Fruit fly (Drosophila melanogaster) whole organism, embryonic: ENCODE measurements around the gene CG31321.
A peak's percentile ranks its signal among the peaks of the same experiment; 100 is the strongest.

ENCODE experiments used
- CG11398 ChIP-seq: fragments of 200-800 bp; sonication (Bioruptor generic); optimal IDR thresholded peaks from 2 replicates; lab custom pipeline; 2016; ENCODE audit warnings: missing biosample characterization, missing genetic modification characterization
- CG11560 ChIP-seq: fragments of 200-800 bp; sonication (Bioruptor generic); IDR thresholded peaks from 3 replicates; pipeline ENCODE4 v1.3.6; 2022; ENCODE audit warnings: missing biosample characterization, missing genetic modification characterization
- CG12155 ChIP-seq: fragments of 200-800 bp; sonication (Bioruptor generic); optimal IDR thresholded peaks from 3 replicates; lab custom pipeline; 2016; ENCODE audit warnings: missing biosample characterization, missing genetic modification characterization
- CG13624 ChIP-seq: fragments of 200-800 bp; sonication (Bioruptor generic); optimal IDR thresholded peaks from 2 replicates; lab custom pipeline; 2016; ENCODE audit warnings: missing biosample characterization, missing genetic modification characterization
- CG1832 ChIP-seq: fragments of 200-800 bp; sonication (Bioruptor generic); optimal IDR thresholded peaks from 2 replicates; lab custom pipeline; 2017; ENCODE audit warnings: missing biosample characterization, mild to moderate bottlenecking, missing genetic modification characterization, inconsistent platforms
- CG3065 ChIP-seq: fragments of 200-800 bp; sonication (Bioruptor generic); optimal IDR thresholded peaks from 2 replicates; lab custom pipeline; 2016; ENCODE audit warnings: missing biosample characterization, missing genetic modification characterization
- CG31441 ChIP-seq: fragments of 200-800 bp; sonication (Bioruptor generic); IDR thresholded peaks from 2 replicates; pipeline ENCODE4 v1.3.6; 2022; ENCODE audit warnings: missing biosample characterization, missing genetic modification characterization
- CG3995 ChIP-seq: fragments of 200-800 bp; sonication (Bioruptor generic); optimal IDR thresholded peaks from 3 replicates; lab custom pipeline; 2016; ENCODE audit warnings: missing biosample characterization, missing genetic modification characterization
- CG4404 ChIP-seq: fragments of 200-800 bp; sonication (Bioruptor generic); IDR thresholded peaks from 2 replicates; pipeline ENCODE4 v1.3.6; 2022; ENCODE audit warnings: missing biosample characterization, missing genetic modification characterization
- CG5180 ChIP-seq: fragments of 200-800 bp; sonication (Bioruptor generic); optimal IDR thresholded peaks from 3 replicates; lab custom pipeline; 2017; ENCODE audit warnings: missing biosample characterization, missing genetic modification characterization, mild to moderate bottlenecking, moderate library complexity, missing genetic modification reagents
- CG7963 ChIP-seq: fragments of 200-800 bp; sonication (Bioruptor generic); IDR thresholded peaks from 3 replicates; pipeline ENCODE4 v1.3.6; 2022; ENCODE audit warnings: missing biosample characterization, missing genetic modification characterization; ENCODE audit not compliant: partially characterized antibody
- CG8478 ChIP-seq: fragments of >200 bp; optimal IDR thresholded peaks from 2 replicates; lab custom pipeline; 2018
- CG9797 ChIP-seq: fragments of 200-800 bp; sonication (Bioruptor generic); optimal IDR thresholded peaks from 3 replicates; lab custom pipeline; 2018; ENCODE audit warnings: missing biosample characterization, mild to moderate bottlenecking, missing genetic modification characterization
- Dfd ChIP-seq, 2 experiments: fragments of >200 bp; optimal IDR thresholded peaks; 2 replicates each; lab custom pipeline; 2017; ENCODE audit warnings: missing biosample characterization in 2 of 2, missing genetic modification characterization in 2 of 2
- Doc3 ChIP-seq: fragments of 200-800 bp; sonication (Bioruptor generic); IDR thresholded peaks from 3 replicates; pipeline ENCODE4 v1.3.6; 2022; ENCODE audit warnings: missing biosample characterization, missing genetic modification characterization; ENCODE audit not compliant: partially characterized antibody
- E2f1 ChIP-seq: fragments of 200-800 bp; sonication (Bioruptor generic); IDR thresholded peaks from 2 replicates; pipeline ENCODE4 v1.3.6; 2022; ENCODE audit warnings: missing biosample characterization, missing genetic modification characterization
- Ets65A ChIP-seq: fragments of 200-800 bp; sonication (Bioruptor generic); peaks from one replicate; lab custom pipeline; 2016; ENCODE audit warnings: missing biosample characterization, missing genetic modification characterization
- GATAe ChIP-seq: fragments of 200-800 bp; sonication (Bioruptor generic); conservative IDR thresholded peaks from 2 replicates; pipeline ENCODE4 v1.3.6; 2022; ENCODE audit warnings: missing biosample characterization, missing genetic modification characterization
- H2.0 ChIP-seq: fragments of 200-800 bp; sonication (Bioruptor generic); IDR thresholded peaks from 2 replicates; pipeline ENCODE4 v1.3.6; 2022; ENCODE audit warnings: missing biosample characterization, missing genetic modification characterization
- HHEX ChIP-seq: fragments of 200-800 bp; sonication (Bioruptor generic); optimal IDR thresholded peaks from 3 replicates; lab custom pipeline; 2017; ENCODE audit warnings: missing biosample characterization, mild to moderate bottlenecking, missing genetic modification characterization, missing genetic modification reagents
- Hey ChIP-seq: fragments of 200-800 bp; sonication (Bioruptor generic); optimal IDR thresholded peaks from 3 replicates; lab custom pipeline; 2018; ENCODE audit warnings: missing biosample characterization, mild to moderate bottlenecking, missing genetic modification characterization
- Hmx ChIP-seq: fragments of 200-800 bp; sonication (Bioruptor generic); optimal IDR thresholded peaks from 2 replicates; lab custom pipeline; 2016; ENCODE audit warnings: missing biosample characterization, missing genetic modification characterization
- Hr3 ChIP-seq: fragments of 200-800 bp; sonication (Bioruptor generic); optimal IDR thresholded peaks from 3 replicates; lab custom pipeline; 2016; ENCODE audit warnings: missing biosample characterization, missing genetic modification characterization
- Hr78 ChIP-seq, 2 experiments: fragments of 200-800 bp in 1 of 2; fragments of >200 bp in 1 of 2; sonication (Bioruptor generic) in 1 of 2; optimal IDR thresholded peaks; 2 replicates each; lab custom pipeline; 2017 to 2019; ENCODE audit warnings: missing biosample characterization in 2 of 2, missing genetic modification characterization in 2 of 2, mild to moderate bottlenecking in 1 of 2, moderate library complexity in 1 of 2
- Hsf ChIP-seq: fragments of 200-800 bp; sonication (Bioruptor generic); optimal IDR thresholded peaks from 3 replicates; lab custom pipeline; 2016; ENCODE audit warnings: missing biosample characterization, missing genetic modification characterization
- Jarid2 ChIP-seq: fragments of 200-800 bp; sonication (Bioruptor generic); optimal IDR thresholded peaks from 3 replicates; lab custom pipeline; 2017; ENCODE audit warnings: mild to moderate bottlenecking, missing biosample characterization, missing genetic modification reagents, missing genetic modification characterization
- Lim3 ChIP-seq: fragments of 200-800 bp; sonication (Bioruptor generic); IDR thresholded peaks from 2 replicates; pipeline ENCODE4 v1.3.6; 2022; ENCODE audit warnings: missing biosample characterization, missing genetic modification characterization
- Optix ChIP-seq: fragments of 200-800 bp; sonication (Bioruptor generic); IDR thresholded peaks from 3 replicates; pipeline ENCODE4 v1.3.6; 2022; ENCODE audit warnings: missing biosample characterization, missing genetic modification characterization
- Side ChIP-seq: fragments of 200-800 bp; sonication (Bioruptor generic); optimal IDR thresholded peaks from 2 replicates; lab custom pipeline; 2016; ENCODE audit warnings: missing biosample characterization, missing genetic modification characterization
- Sox102F ChIP-seq: fragments of 200-800 bp; sonication (Bioruptor generic); optimal IDR thresholded peaks from 2 replicates; lab custom pipeline; 2018; ENCODE audit warnings: missing biosample characterization, mild to moderate bottlenecking, missing genetic modification characterization, moderate library complexity
- TFAM ChIP-seq: fragments of 200-800 bp; sonication (Bioruptor generic); optimal IDR thresholded peaks from 2 replicates; lab custom pipeline; 2017; ENCODE audit warnings: missing biosample characterization, missing genetic modification characterization, inconsistent platforms
- az2 ChIP-seq: fragments of 200-800 bp; sonication (Bioruptor generic); optimal IDR thresholded peaks from 3 replicates; lab custom pipeline; 2016; ENCODE audit warnings: missing biosample characterization, missing genetic modification characterization
- bigmax ChIP-seq: fragments of 200-800 bp; sonication (Bioruptor generic); optimal IDR thresholded peaks from 2 replicates; lab custom pipeline; 2018; ENCODE audit warnings: missing biosample characterization, mild to moderate bottlenecking, missing genetic modification characterization
- br ChIP-seq: fragments of >200 bp; optimal IDR thresholded peaks from 2 replicates; lab custom pipeline; 2017
- chif ChIP-seq, 2 experiments: fragments of 200-800 bp; sonication (Bioruptor generic); optimal IDR thresholded peaks; 3 replicates each; lab custom pipeline; 2016; ENCODE audit warnings: missing biosample characterization in 2 of 2, missing genetic modification characterization in 2 of 2
- crol ChIP-seq: fragments of 200-800 bp; sonication (Bioruptor generic); IDR thresholded peaks from 2 replicates; pipeline ENCODE4 v1.3.6; 2022; ENCODE audit warnings: missing biosample characterization, missing genetic modification characterization
- crp ChIP-seq, 2 experiments: fragments of 200-800 bp; sonication (Bioruptor generic); optimal IDR thresholded peaks; 2 replicates in 1 of 2; 3 replicates in 1 of 2; lab custom pipeline; 2017; ENCODE audit warnings: missing biosample characterization in 2 of 2, missing genetic modification characterization in 2 of 2, mild to moderate bottlenecking in 1 of 2, moderate library complexity in 1 of 2
- exex ChIP-seq: fragments of 200-800 bp; sonication (Bioruptor generic); optimal IDR thresholded peaks from 4 replicates; lab custom pipeline; 2018; ENCODE audit warnings: missing biosample characterization, mild to moderate bottlenecking, missing genetic modification characterization, moderate library complexity
- eyg ChIP-seq: fragments of 200-800 bp; sonication (Bioruptor generic); optimal IDR thresholded peaks from 3 replicates; lab custom pipeline; 2016; ENCODE audit warnings: missing biosample characterization, missing genetic modification characterization
- fu2 ChIP-seq: fragments of 200-800 bp; sonication (Bioruptor generic); optimal IDR thresholded peaks from 2 replicates; lab custom pipeline; 2016; ENCODE audit warnings: missing biosample characterization, missing genetic modification characterization
- knrl ChIP-seq: fragments of 200-800 bp; sonication (Bioruptor generic); IDR thresholded peaks from 3 replicates; pipeline ENCODE4 v1.3.6; 2022; ENCODE audit warnings: missing biosample characterization, missing genetic modification characterization; ENCODE audit not compliant: partially characterized antibody
- maf-S ChIP-seq: fragments of 200-800 bp; sonication (Bioruptor generic); optimal IDR thresholded peaks from 2 replicates; lab custom pipeline; 2016; ENCODE audit warnings: missing biosample characterization, missing genetic modification characterization
- mirr ChIP-seq: fragments of 200-800 bp; sonication (Bioruptor generic); optimal IDR thresholded peaks from 3 replicates; lab custom pipeline; 2018; ENCODE audit warnings: missing biosample characterization, mild to moderate bottlenecking, missing genetic modification characterization
- nmo ChIP-seq: fragments of 200-800 bp; sonication (Bioruptor generic); optimal IDR thresholded peaks from 2 replicates; lab custom pipeline; 2018; ENCODE audit warnings: missing biosample characterization, mild to moderate bottlenecking, missing genetic modification characterization, moderate library complexity
- pho ChIP-seq: fragments of 200-800 bp; sonication (Bioruptor generic); optimal IDR thresholded peaks from 2 replicates; lab custom pipeline; 2016; ENCODE audit warnings: missing biosample characterization, missing genetic modification characterization
- psq ChIP-seq: fragments of 200-800 bp; sonication (Bioruptor generic); optimal IDR thresholded peaks from 2 replicates; lab custom pipeline; 2017; ENCODE audit warnings: missing biosample characterization, missing genetic modification characterization
- rib ChIP-seq: fragments of 200-800 bp; sonication (Bioruptor generic); IDR thresholded peaks from 2 replicates; pipeline ENCODE4 v1.3.6; 2022; ENCODE audit warnings: missing biosample characterization, missing genetic modification characterization
- schlank ChIP-seq: fragments of 200-800 bp; sonication (Bioruptor generic); optimal IDR thresholded peaks from 2 replicates; lab custom pipeline; 2018; ENCODE audit warnings: missing biosample characterization, mild to moderate bottlenecking, missing genetic modification characterization
- sim ChIP-seq: fragments of 200-800 bp; sonication (Bioruptor generic); IDR thresholded peaks from 2 replicates; pipeline ENCODE4 v1.3.6; 2022; ENCODE audit warnings: missing biosample characterization, missing genetic modification characterization
- sna ChIP-seq: fragments of 200-800 bp; sonication (Bioruptor generic); IDR thresholded peaks from 2 replicates; pipeline ENCODE4 v1.3.6; 2022; ENCODE audit warnings: missing biosample characterization, missing genetic modification characterization; ENCODE audit not compliant: partially characterized antibody

Gene CG31321

dm6 chr3R:14283754-14284421 lies 26.3 kb upstream of the CG31321 start (continued):
- TF ChIP-seq exex (tag; lab: Kevin White, UChicago) (peak; percentile 75), crol (GFP tag; lab: Robert Waterston, UW) (no peak), Doc3 (GFP tag; lab: Robert Waterston, UW) (no peak), Hsf (GFP tag; lab: Kevin White, UChicago) (peak; percentile 99), GATAe (GFP tag; lab: Robert Waterston, UW) (no peak), Optix (no peak), H2.0 (GFP tag; lab: Robert Waterston, UW) (no peak), Lim3 (no peak), CG12155 (GFP tag; lab: Kevin White, UChicago) (peak; percentile 97), psq (GFP tag; lab: Kevin White, UChicago) (peak; percentile 94), CG7963 (no peak), crp (GFP tag; optimal IDR thresholded peaks at IDR 0.05; lab: Kevin White, UChicago) (peak; percentile 28 to 75), CG9797 (GFP tag; lab: Kevin White, UChicago) (peak; percentile 26), CG31441 (GFP tag; lab: Robert Waterston, UW) (no peak), HHEX (GFP tag; lab: Kevin White, UChicago) (peak; percentile 98), Hr78 (GFP tag; optimal IDR thresholded peaks at IDR 0.05; lab: Kevin White, UChicago) (peak in 1 of 2 experiments; percentile 94), bigmax (GFP tag; lab: Kevin White, UChicago) (peak; percentile 69), Hey (tag; lab: Kevin White, UChicago) (peak; percentile 83), nmo (GFP tag; lab: Kevin White, UChicago) (peak; percentile 99), Hr3 (GFP tag; lab: Kevin White, UChicago) (peak; percentile 99), knrl (no peak), az2 (peak; percentile 99), CG1832 (GFP tag; lab: Kevin White, UChicago) (no peak), Jarid2 (peak; percentile 94), CG11560 (tag; lab: Robert Waterston, UW) (no peak), maf-S (peak; percentile 90), CG11398 (GFP tag; lab: Kevin White, UChicago) (peak; percentile 83), E2f1 (GFP tag; lab: Robert Waterston, UW) (no peak), sna (GFP tag; lab: Robert Waterston, UW) (no peak), Sox102F (peak; percentile 100), CG4404 (no peak), chif (GFP tag; optimal IDR thresholded peaks at IDR 0.05; lab: Kevin White, UChicago) (peak; percentile 94 to 97), CG3065 (peak; percentile 97), schlank (peak; percentile 96), TFAM (GFP tag; lab: Kevin White, UChicago) (peak; percentile 88), mirr (GFP tag; lab: Kevin White, UChicago) (peak; percentile 87), CG3995 (GFP tag; lab: Kevin White, UChicago) (peak; percentile 81), br (lab: Kevin White, UChicago) (no peak), eyg (GFP tag; lab: Kevin White, UChicago) (peak; percentile 57), CG8478 (lab: Kevin White, UChicago) (no peak), Dfd (GFP tag; optimal IDR thresholded peaks at IDR 0.05; lab: Kevin White, UChicago) (peak in 1 of 2 experiments; percentile 89), CG5180 (GFP tag; lab: Kevin White, UChicago) (peak; percentile 91), Side (GFP tag; lab: Kevin White, UChicago) (peak; percentile 93), CG13624 (peak; percentile 94), pho (GFP tag; lab: Kevin White, UChicago) (peak; percentile 96), Hmx (GFP tag; lab: Kevin White, UChicago) (peak; percentile 90), Ets65A (GFP tag; lab: Kevin White, UChicago) (peak; percentile 97), fu2 (peak; percentile 94), rib (no peak), sim (GFP tag; lab: Robert Waterston, UW) (no peak)
